Worm (Caenorhabditis elegans): Measurements from ENCODE around the gene T19C9.10.

DNA sequence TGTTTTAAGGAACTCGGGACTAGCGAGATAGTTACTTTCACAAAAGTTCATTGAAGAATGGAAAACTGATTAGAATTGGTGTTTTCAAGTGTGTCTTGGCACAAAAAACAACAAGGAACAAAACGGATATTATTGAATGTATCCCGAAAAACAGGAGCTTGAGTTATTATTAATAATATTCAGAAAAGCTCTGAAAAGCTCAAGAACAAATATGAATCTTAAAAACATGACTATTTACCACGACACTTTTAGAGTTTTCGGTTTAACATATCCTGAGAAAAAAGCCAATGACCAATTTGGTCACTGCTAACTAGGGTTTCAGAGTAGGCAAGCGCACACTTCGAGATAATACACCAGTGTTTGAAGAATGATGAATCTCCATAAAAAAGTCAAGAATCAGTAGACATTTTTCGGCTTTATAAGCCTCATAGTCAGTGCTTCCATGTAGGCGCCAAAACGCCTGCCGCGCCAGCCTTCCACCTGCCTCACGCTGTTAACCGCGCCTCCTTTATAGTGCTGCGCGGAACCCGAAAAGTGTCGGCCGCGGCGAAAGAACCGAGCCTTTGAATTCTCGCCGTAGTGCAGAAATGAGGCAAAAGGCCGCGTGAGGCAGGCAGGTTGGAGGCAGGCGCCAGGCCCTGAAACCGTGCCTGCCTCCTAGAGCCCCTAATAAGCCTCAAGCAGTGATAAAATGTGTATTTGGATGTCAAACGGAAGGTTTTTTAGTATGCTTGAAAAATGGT lies 24.2 kb upstream of the T19C9.10 start, which contains the start of gene srh-236:
- TF ChIP-seq let-526 (GFP tag; IDR thresholded peaks at IDR 0.05) (no peak), akir-1 (GFP tag; optimal IDR thresholded peaks at IDR 0.05) (no peak)
